Fruit fly (Drosophila melanogaster): ENCODE results near the gene CG7627.

DNA sequence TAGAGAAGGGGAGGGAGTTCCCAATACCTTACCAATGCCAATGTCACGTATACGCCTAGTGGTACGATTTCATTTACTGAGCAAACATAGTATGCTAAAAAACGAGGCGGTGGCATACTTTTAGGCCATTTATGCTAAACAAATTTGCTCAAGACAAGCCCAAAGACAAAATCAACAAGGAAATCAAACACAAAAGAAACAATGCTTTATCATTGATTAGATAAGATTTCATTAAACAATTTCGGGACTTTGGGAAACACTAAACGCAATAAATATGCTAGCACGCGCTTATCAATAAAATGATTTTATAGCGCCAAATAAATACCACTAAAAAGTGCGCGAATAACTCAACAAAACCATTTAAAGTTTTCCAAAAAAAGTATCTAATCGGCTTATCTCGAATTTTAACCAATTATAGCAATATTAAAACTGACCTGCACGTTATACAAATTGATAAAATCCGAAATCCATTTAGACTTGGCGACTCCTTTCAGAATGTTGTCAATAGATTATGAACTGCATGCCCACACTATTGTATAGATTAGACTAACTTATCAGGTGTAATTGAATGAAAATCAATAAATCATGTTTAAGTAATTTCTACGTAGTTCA lies 11.6 kb downstream of the CG7627 start:
- no peak for TF ChIP-seq Hr78 (GFP tag; optimal IDR thresholded peaks at IDR 0.05)
- TF ChIP-seq dmrt93B (GFP tag; optimal IDR thresholded peaks at IDR 0.05) = no peak
- TF ChIP-seq pan (optimal IDR thresholded peaks at IDR 0.05) = no peak
